Fruit fly (Drosophila melanogaster) whole organism, embryonic: ENCODE results near the gene CG10211.

ENCODE experiments used
- ATbp ChIP-seq: fragments of 200-800 bp; sonication (Bioruptor generic); optimal IDR thresholded peaks from 2 replicates; lab custom pipeline; 2017; ENCODE audit warnings: missing biosample characterization, mild to moderate bottlenecking, missing genetic modification characterization, missing genetic modification reagents
- CG10267 ChIP-seq: fragments of 200-800 bp; sonication (Bioruptor generic); optimal IDR thresholded peaks from 2 replicates; lab custom pipeline; 2018; ENCODE audit warnings: missing biosample characterization, mild to moderate bottlenecking, missing genetic modification characterization, moderate library complexity
- CG10543 ChIP-seq: fragments of 200-800 bp; sonication (Bioruptor generic); optimal IDR thresholded peaks from 3 replicates; lab custom pipeline; 2017; ENCODE audit warnings: missing biosample characterization, mild to moderate bottlenecking, missing genetic modification characterization, moderate library complexity
- CG10959 ChIP-seq: fragments of 200-800 bp; sonication (Bioruptor generic); IDR thresholded peaks from 2 replicates; pipeline ENCODE4 v1.3.6; 2022; ENCODE audit warnings: missing biosample characterization, missing genetic modification characterization
- CG12071 ChIP-seq: fragments of 200-800 bp; sonication (Bioruptor generic); optimal IDR thresholded peaks from 3 replicates; lab custom pipeline; 2018; ENCODE audit warnings: missing biosample characterization, mild to moderate bottlenecking, missing genetic modification characterization
- CG12299 ChIP-seq: fragments of 200-800 bp; sonication (Bioruptor generic); optimal IDR thresholded peaks from 2 replicates; lab custom pipeline; 2018; ENCODE audit warnings: missing biosample characterization, mild to moderate bottlenecking, missing genetic modification characterization
- CG12391 ChIP-seq: fragments of 200-800 bp; sonication (Bioruptor generic); optimal IDR thresholded peaks from 3 replicates; lab custom pipeline; 2018; ENCODE audit warnings: missing biosample characterization, mild to moderate bottlenecking, missing genetic modification characterization, moderate library complexity
- CG12942 ChIP-seq: fragments of 200-800 bp; sonication (Bioruptor generic); optimal IDR thresholded peaks from 3 replicates; lab custom pipeline; 2016; ENCODE audit warnings: missing biosample characterization, missing genetic modification characterization
- CG13775 ChIP-seq: fragments of 200-800 bp; sonication (Bioruptor generic); optimal IDR thresholded peaks from 3 replicates; lab custom pipeline; 2017; ENCODE audit warnings: missing biosample characterization, mild to moderate bottlenecking, missing genetic modification characterization
- CG14710 ChIP-seq: fragments of 200-800 bp; sonication (Bioruptor generic); optimal IDR thresholded peaks from 3 replicates; lab custom pipeline; 2019; ENCODE audit warnings: missing biosample characterization, mild to moderate bottlenecking, missing genetic modification characterization, moderate library complexity
- CG1529 ChIP-seq: fragments of 200-800 bp; sonication (Bioruptor generic); optimal IDR thresholded peaks from 3 replicates; lab custom pipeline; 2018; ENCODE audit warnings: missing biosample characterization, missing genetic modification characterization
- CG15479 ChIP-seq: fragments of 200-800 bp; sonication (Bioruptor generic); optimal IDR thresholded peaks from 3 replicates; lab custom pipeline; 2019; ENCODE audit warnings: missing biosample characterization, mild to moderate bottlenecking, missing genetic modification characterization, moderate library complexity
- CG15601 ChIP-seq: fragments of 200-800 bp; sonication (Bioruptor generic); optimal IDR thresholded peaks from 3 replicates; lab custom pipeline; 2019; ENCODE audit warnings: missing biosample characterization, mild to moderate bottlenecking, missing genetic modification characterization, moderate library complexity
- CG16815 ChIP-seq: fragments of 200-800 bp; sonication (Bioruptor generic); optimal IDR thresholded peaks from 3 replicates; lab custom pipeline; 2017; ENCODE audit warnings: missing biosample characterization, mild to moderate bottlenecking, missing genetic modification characterization
- CG17359 ChIP-seq: fragments of 200-800 bp; sonication (Bioruptor generic); optimal IDR thresholded peaks from 3 replicates; lab custom pipeline; 2018; ENCODE audit warnings: missing biosample characterization, mild to moderate bottlenecking, missing genetic modification characterization, moderate library complexity
- CG17361 ChIP-seq: fragments of 200-800 bp; sonication (Bioruptor generic); IDR thresholded peaks from 3 replicates; pipeline ENCODE4 v1.3.6; 2022; ENCODE audit warnings: missing biosample characterization, missing genetic modification characterization
- CG18476 ChIP-seq: fragments of 200-800 bp; sonication (Bioruptor generic); optimal IDR thresholded peaks from 2 replicates; lab custom pipeline; 2016; ENCODE audit warnings: missing biosample characterization, mild to moderate bottlenecking, missing genetic modification characterization
- CG2116 ChIP-seq: fragments of 200-800 bp; sonication (Bioruptor generic); optimal IDR thresholded peaks from 3 replicates; lab custom pipeline; 2018; ENCODE audit warnings: missing biosample characterization, mild to moderate bottlenecking, missing genetic modification characterization
- CG31441 ChIP-seq: fragments of 200-800 bp; sonication (Bioruptor generic); IDR thresholded peaks from 2 replicates; pipeline ENCODE4 v1.3.6; 2022; ENCODE audit warnings: missing biosample characterization, missing genetic modification characterization
- CG5953 ChIP-seq: fragments of 200-800 bp; sonication (Bioruptor generic); IDR thresholded peaks from 2 replicates; pipeline ENCODE4 v1.3.6; 2022; ENCODE audit warnings: missing biosample characterization, missing genetic modification characterization
- CG6254 ChIP-seq: fragments of 200-800 bp; sonication (Bioruptor generic); optimal IDR thresholded peaks from 3 replicates; lab custom pipeline; 2017; ENCODE audit warnings: mild to moderate bottlenecking, missing biosample characterization, missing genetic modification reagents, missing genetic modification characterization
- CG7786 ChIP-seq: fragments of 200-800 bp; sonication (Bioruptor generic); optimal IDR thresholded peaks from 2 replicates; lab custom pipeline; 2016; ENCODE audit warnings: missing biosample characterization, missing genetic modification characterization
- CG8089 ChIP-seq: fragments of 200-800 bp; sonication (Bioruptor generic); optimal IDR thresholded peaks from 3 replicates; lab custom pipeline; 2016; ENCODE audit warnings: missing biosample characterization, missing genetic modification characterization
- Dip2 ChIP-seq: fragments of 200-800 bp; sonication (Bioruptor generic); IDR thresholded peaks from 2 replicates; pipeline ENCODE4 v1.3.6; 2022; ENCODE audit warnings: missing biosample characterization, missing genetic modification characterization
- Drgx ChIP-seq: fragments of 200-800 bp; sonication (Bioruptor generic); IDR thresholded peaks from 2 replicates; pipeline ENCODE4 v1.3.6; 2022; ENCODE audit warnings: missing biosample characterization, missing genetic modification characterization
- Fer1 ChIP-seq: fragments of 200-800 bp; sonication (Bioruptor generic); optimal IDR thresholded peaks from 2 replicates; lab custom pipeline; 2017; ENCODE audit warnings: missing biosample characterization, mild to moderate bottlenecking, missing genetic modification characterization
- Hr51 ChIP-seq, 2 experiments: fragments of 200-800 bp; sonication (Bioruptor generic); optimal IDR thresholded peaks; 2 replicates in 1 of 2; 3 replicates in 1 of 2; lab custom pipeline; 2016 to 2018; ENCODE audit warnings: missing biosample characterization in 2 of 2, missing genetic modification characterization in 2 of 2, mild to moderate bottlenecking in 1 of 2, moderate library complexity in 1 of 2
- Lpt ChIP-seq: fragments of >200 bp; optimal IDR thresholded peaks from 2 replicates; lab custom pipeline; 2018; ENCODE audit warnings: missing biosample characterization, missing genetic modification characterization
- MTF-1 ChIP-seq: fragments of 200-800 bp; sonication (Bioruptor generic); optimal IDR thresholded peaks from 2 replicates; lab custom pipeline; 2018; ENCODE audit warnings: missing biosample characterization, mild to moderate bottlenecking, missing genetic modification characterization, borderline replicate concordance
- Meics ChIP-seq: fragments of 200-800 bp; sonication (Bioruptor generic); optimal IDR thresholded peaks from 2 replicates; lab custom pipeline; 2017; ENCODE audit warnings: missing biosample characterization, mild to moderate bottlenecking, missing genetic modification characterization
- Nf-YB ChIP-seq: fragments of 200-800 bp; sonication (Bioruptor generic); optimal IDR thresholded peaks from 3 replicates; lab custom pipeline; 2019; ENCODE audit warnings: missing biosample characterization, mild to moderate bottlenecking, missing genetic modification characterization, moderate library complexity
- PHDP ChIP-seq: fragments of 200-800 bp; sonication (Bioruptor generic); optimal IDR thresholded peaks from 3 replicates; lab custom pipeline; 2018; ENCODE audit warnings: missing biosample characterization, mild to moderate bottlenecking, missing genetic modification characterization, moderate library complexity
- Sin3A ChIP-seq: fragments of >200 bp; optimal IDR thresholded peaks from 2 replicates; lab custom pipeline; 2018
- Sry-β ChIP-seq: fragments of 200-800 bp; sonication (Bioruptor generic); optimal IDR thresholded peaks from 2 replicates; lab custom pipeline; 2018; ENCODE audit warnings: missing biosample characterization, mild to moderate bottlenecking, missing genetic modification characterization, moderate library complexity
- ac ChIP-seq: fragments of 200-800 bp; sonication (Bioruptor generic); optimal IDR thresholded peaks from 3 replicates; lab custom pipeline; 2017; ENCODE audit warnings: missing biosample characterization, mild to moderate bottlenecking, missing genetic modification characterization
- btn ChIP-seq: fragments of 200-800 bp; sonication (Bioruptor generic); optimal IDR thresholded peaks from 2 replicates; lab custom pipeline; 2016; ENCODE audit warnings: missing biosample characterization, missing genetic modification characterization
- cad ChIP-seq: fragments of >200 bp; optimal IDR thresholded peaks from 2 replicates; lab custom pipeline; 2017; ENCODE audit warnings: missing biosample characterization, missing genetic modification characterization
- dati ChIP-seq: fragments of 200-800 bp; sonication (Bioruptor generic); IDR thresholded peaks from 2 replicates; pipeline ENCODE4 v1.3.6; 2022; ENCODE audit warnings: missing biosample characterization, missing genetic modification characterization
- en ChIP-seq: fragments of 200-800 bp; sonication (Bioruptor generic); optimal IDR thresholded peaks from 2 replicates; lab custom pipeline; 2016; ENCODE audit warnings: missing biosample characterization, missing genetic modification characterization
- fd102C ChIP-seq: fragments of 200-800 bp; sonication (Bioruptor generic); optimal IDR thresholded peaks from 2 replicates; lab custom pipeline; 2018; ENCODE audit warnings: missing biosample characterization, mild to moderate bottlenecking, missing genetic modification characterization, moderate library complexity
- gcm2 ChIP-seq: fragments of 200-800 bp; sonication (Bioruptor generic); optimal IDR thresholded peaks from 2 replicates; lab custom pipeline; 2016; ENCODE audit warnings: missing biosample characterization, missing genetic modification characterization
- grau ChIP-seq: fragments of 200-800 bp; optimal IDR thresholded peaks from 3 replicates; lab custom pipeline; 2019; ENCODE audit warnings: missing biosample characterization, mild to moderate bottlenecking, missing genetic modification characterization, moderate library complexity
- nerfin-1 ChIP-seq: fragments of 200-800 bp; sonication (Bioruptor generic); optimal IDR thresholded peaks from 3 replicates; lab custom pipeline; 2019; ENCODE audit warnings: missing biosample characterization, mild to moderate bottlenecking, missing genetic modification characterization, moderate library complexity
- p53 ChIP-seq: fragments of 200-800 bp; sonication (Bioruptor generic); optimal IDR thresholded peaks from 2 replicates; lab custom pipeline; 2016; ENCODE audit warnings: missing biosample characterization, missing genetic modification characterization
- psq ChIP-seq: fragments of 200-800 bp; sonication (Bioruptor generic); optimal IDR thresholded peaks from 2 replicates; lab custom pipeline; 2017; ENCODE audit warnings: missing biosample characterization, missing genetic modification characterization
- pzg ChIP-seq: fragments of 200-800 bp; sonication (Bioruptor generic); optimal IDR thresholded peaks from 3 replicates; lab custom pipeline; 2018; ENCODE audit warnings: missing biosample characterization, mild to moderate bottlenecking, missing genetic modification characterization, moderate library complexity
- sens ChIP-seq: fragments of 200-800 bp; sonication (Bioruptor generic); peaks from one replicate; lab custom pipeline; 2016; ENCODE audit warnings: missing biosample characterization, missing genetic modification characterization
- sima ChIP-seq: fragments of 200-800 bp; sonication (Bioruptor generic); optimal IDR thresholded peaks from 2 replicates; lab custom pipeline; 2016; ENCODE audit warnings: missing biosample characterization, missing genetic modification characterization
- slou ChIP-seq: fragments of 200-800 bp; sonication (Bioruptor generic); optimal IDR thresholded peaks from 3 replicates; lab custom pipeline; 2016; ENCODE audit warnings: missing biosample characterization, missing genetic modification characterization
- ssp ChIP-seq: fragments of 200-800 bp; sonication (Bioruptor generic); IDR thresholded peaks from 2 replicates; pipeline ENCODE4 v1.3.6; 2022; ENCODE audit warnings: missing biosample characterization, missing genetic modification characterization
- ttk ChIP-seq: fragments of 200-800 bp; sonication (Bioruptor generic); IDR thresholded peaks from 2 replicates; pipeline ENCODE4 v2.1.2; 2022; ENCODE audit warnings: missing biosample characterization, missing genetic modification characterization
- yki ChIP-seq: fragments of >200 bp; optimal IDR thresholded peaks from 3 replicates; lab custom pipeline; 2018
- zf30C ChIP-seq: fragments of 200-800 bp; sonication (Bioruptor generic); optimal IDR thresholded peaks from 3 replicates; lab custom pipeline; 2018; ENCODE audit warnings: missing biosample characterization, mild to moderate bottlenecking, missing genetic modification characterization

The CG10211 gene

DNA sequence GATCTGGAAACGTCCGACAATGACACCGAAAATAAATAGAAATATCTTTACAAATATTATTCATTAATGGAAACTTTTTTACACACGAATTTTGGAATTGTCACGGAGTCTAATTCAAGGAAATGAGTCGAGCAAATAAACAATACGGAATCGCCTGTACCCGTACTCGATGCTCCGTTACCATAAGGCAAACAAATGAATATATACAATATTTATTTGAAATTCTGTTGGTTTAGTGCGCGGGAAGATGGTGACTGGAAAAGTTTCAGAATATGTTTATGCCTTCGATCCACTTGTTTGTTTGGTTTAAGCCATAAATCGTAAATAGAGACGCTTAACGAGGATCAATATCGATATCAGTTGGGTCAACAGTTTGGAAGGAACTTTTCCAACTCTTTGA, 39.1 kb downstream of the CG10211 start (continued):
- TF ChIP-seq CG13775 (GFP tag; lab: Kevin White, UChicago) = no peak
- no peak for TF ChIP-seq CG10267 (tag; lab: Kevin White, UChicago)
- no peak for TF ChIP-seq CG10959
- TF ChIP-seq dati (GFP tag; lab: Robert Waterston, UW) = no peak
- no peak for TF ChIP-seq Meics (GFP tag; lab: Kevin White, UChicago)
- TF ChIP-seq cad (GFP tag; lab: Kevin White, UChicago) = no peak
- no peak for TF ChIP-seq zf30C (GFP tag; lab: Kevin White, UChicago)
- no peak for TF ChIP-seq ATbp (GFP tag; lab: Kevin White, UChicago)
- no peak for TF ChIP-seq CG15479 (GFP tag; lab: Kevin White, UChicago)
- TF ChIP-seq Sin3A (lab: Kevin White, UChicago) = no peak
- TF ChIP-seq ssp (GFP tag; lab: Robert Waterston, UW) = no peak
- TF ChIP-seq CG8089 (GFP tag; lab: Kevin White, UChicago) = no peak
- TF ChIP-seq CG16815 (GFP tag; lab: Kevin White, UChicago) = no peak
- TF ChIP-seq Drgx = no peak
- no peak for TF ChIP-seq en (GFP tag; lab: Kevin White, UChicago)
- no peak for TF ChIP-seq pzg (GFP tag; lab: Kevin White, UChicago)
- no peak for TF ChIP-seq Hr51 (GFP tag; optimal IDR thresholded peaks at IDR 0.05; lab: Kevin White, UChicago)
- no peak for TF ChIP-seq CG5953 (GFP tag; lab: Robert Waterston, UW)
- no peak for TF ChIP-seq CG12942 (GFP tag; lab: Kevin White, UChicago)
- TF ChIP-seq slou (GFP tag; lab: Kevin White, UChicago) = no peak
- no peak for TF ChIP-seq psq (GFP tag; lab: Kevin White, UChicago)
- peak; percentile 10 for TF ChIP-seq Fer1 (GFP tag; lab: Kevin White, UChicago)
- TF ChIP-seq ttk = no peak
- TF ChIP-seq CG14710 (tag; lab: Kevin White, UChicago) = peak; percentile 23
- no peak for TF ChIP-seq Nf-YB (GFP tag; lab: Kevin White, UChicago)
- TF ChIP-seq gcm2 (GFP tag; lab: Kevin White, UChicago) = no peak
- no peak for TF ChIP-seq CG18476 (GFP tag; lab: Kevin White, UChicago)
- TF ChIP-seq CG17359 (tag; lab: Kevin White, UChicago) = no peak
- TF ChIP-seq Dip2 (GFP tag; lab: Robert Waterston, UW) = no peak
- peak; percentile 8 for TF ChIP-seq CG2116
- TF ChIP-seq Lpt (GFP tag; lab: Kevin White, UChicago) = no peak
- TF ChIP-seq p53 (GFP tag; lab: Kevin White, UChicago) = no peak
- no peak for TF ChIP-seq CG31441 (GFP tag; lab: Robert Waterston, UW)
- no peak for TF ChIP-seq ac (GFP tag; lab: Kevin White, UChicago)
- no peak for TF ChIP-seq nerfin-1 (tag; lab: Kevin White, UChicago)
- peak; percentile 2 for TF ChIP-seq CG15601
- no peak for TF ChIP-seq CG6254 (GFP tag; lab: Kevin White, UChicago)
- no peak for TF ChIP-seq CG7786 (GFP tag; lab: Kevin White, UChicago)
- TF ChIP-seq btn (GFP tag; lab: Kevin White, UChicago) = no peak
- no peak for TF ChIP-seq CG1529 (GFP tag; lab: Kevin White, UChicago)
- TF ChIP-seq sens (GFP tag; lab: Kevin White, UChicago) = peak; percentile 73
- TF ChIP-seq CG17361 (GFP tag; lab: Robert Waterston, UW) = no peak
- no peak for TF ChIP-seq yki
- TF ChIP-seq fd102C = no peak
- peak; percentile 48 for TF ChIP-seq PHDP
- no peak for TF ChIP-seq CG12071
- TF ChIP-seq sima (GFP tag; lab: Kevin White, UChicago) = no peak
- TF ChIP-seq CG12299 (tag; lab: Kevin White, UChicago) = no peak
- no peak for TF ChIP-seq MTF-1 (GFP tag; lab: Kevin White, UChicago)
- no peak for TF ChIP-seq grau
- TF ChIP-seq CG10543 = peak; percentile 6
- TF ChIP-seq CG12391 (tag; lab: Kevin White, UChicago) = no peak
- TF ChIP-seq Sry-β (GFP tag; lab: Kevin White, UChicago) = no peak
